Worm (Caenorhabditis elegans) whole organism, L4 larva: ENCODE measurements around the gene kin-20.

Experiments
- daf-16 ChIP-seq, 3 experiments: sonication (generic microtip); optimal IDR thresholded peaks; 2 replicates each; lab custom pipeline; 2016 to 2017; ENCODE audit warnings: missing genetic modification characterization in 3 of 3, missing genetic modification reagents in 3 of 3, mild to moderate bottlenecking in 2 of 3, missing compliant biosample characterization in 2 of 3, missing biosample characterization in 1 of 3, moderate library complexity in 1 of 3
- duxl-1 ChIP-seq: sonication (generic microtip); optimal IDR thresholded peaks from 2 replicates; lab custom pipeline; 2016; ENCODE audit warnings: mild to moderate bottlenecking, missing genetic modification characterization, moderate library complexity, missing compliant biosample characterization; ENCODE audit not compliant: poor library complexity
- hmg-1.1 ChIP-seq: fragments of 200-800 bp; sonication (Bioruptor generic); IDR thresholded peaks from 2 replicates; pipeline ENCODE4 v1.3.6; 2022; ENCODE audit warnings: missing genetic modification reagents, missing genetic modification characterization, missing compliant biosample characterization
- nhr-11 ChIP-seq: fragments of 150-350 bp; optimal IDR thresholded peaks from 2 replicates; lab custom pipeline; 2014; ENCODE audit warnings: missing biosample characterization, missing genetic modification characterization
- unc-39 ChIP-seq: sonication (generic microtip); optimal IDR thresholded peaks from 2 replicates; lab custom pipeline; 2017; ENCODE audit warnings: missing biosample characterization, missing genetic modification characterization
- zfp-3 ChIP-seq: fragments of 200-800 bp; sonication (Bioruptor generic); conservative IDR thresholded peaks from 2 replicates; pipeline ENCODE4 v1.3.6; 2022; ENCODE audit warnings: missing genetic modification reagents, missing genetic modification characterization, missing compliant biosample characterization

DNA sequence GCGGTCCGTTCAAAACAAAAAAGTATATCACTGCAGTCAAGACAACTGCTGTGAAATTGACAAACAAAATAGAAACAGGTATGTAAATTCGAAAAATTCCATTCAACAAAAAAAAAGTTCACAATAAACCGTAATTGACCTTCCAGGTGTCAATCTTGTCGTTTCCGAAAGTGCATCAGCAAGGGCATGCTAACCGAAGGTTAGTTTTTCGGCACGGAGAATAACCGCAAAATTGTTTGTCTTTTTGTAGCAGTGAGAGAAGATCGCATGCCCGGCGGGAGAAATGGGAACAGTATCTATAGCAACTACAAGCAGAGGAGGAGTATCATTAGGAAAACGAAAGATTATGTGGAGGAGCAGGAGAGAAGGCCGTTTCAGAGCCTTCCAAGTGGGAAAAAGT lies 35.1 kb upstream of the kin-20 start:
- TF ChIP-seq nhr-11 (tag; lab: Kevin White, UChicago) (no peak), unc-39 (tag; lab: Kevin White, UChicago) (no peak), zfp-3 (GFP tag; lab: Robert Waterston, UW) (no peak), duxl-1 (no peak), daf-16 (GFP tag; optimal IDR thresholded peaks at IDR 0.05; lab: Kevin White, UChicago) (no peak), daf-16 (tag; optimal IDR thresholded peaks at IDR 0.05; lab: Kevin White, UChicago) (no peak), hmg-1.1 (GFP tag; lab: Robert Waterston, UW) (no peak)
